Fruit fly (Drosophila melanogaster) whole organism: Measurements from ENCODE around the gene Sec63.

Experiments
- CG8478 ChIP-seq: fragments of >200 bp; optimal IDR thresholded peaks from 2 replicates; lab custom pipeline; 2018; ENCODE audit warnings: inconsistent platforms
- Dll ChIP-seq: fragments of >200 bp; optimal IDR thresholded peaks from 2 replicates; lab custom pipeline; 2017
- EcR ChIP-seq, 2 experiments: fragments of >200 bp; optimal IDR thresholded peaks; 2 replicates each; lab custom pipeline; 2017; ENCODE audit warnings: missing biosample characterization in 2 of 2, missing genetic modification characterization in 2 of 2, missing genetic modification reagents in 2 of 2
- pan ChIP-seq: fragments of >200 bp; optimal IDR thresholded peaks from 2 replicates; lab custom pipeline; 2017
- psq ChIP-seq: fragments of >200 bp; optimal IDR thresholded peaks from 2 replicates; lab custom pipeline; 2017
- usp ChIP-seq: fragments of >200 bp; optimal IDR thresholded peaks from 2 replicates; lab custom pipeline; 2017; ENCODE audit warnings: missing biosample characterization, missing genetic modification characterization, mixed read lengths

Sec63 gene

dm6 chr3L:7344001-7344400, 16.4 kb upstream of the Sec63 start:
- TF ChIP-seq psq (lab: Kevin White, UChicago) (no peak), Dll (no peak), usp (no peak), pan (no peak), EcR (GFP tag; optimal IDR thresholded peaks at IDR 0.05; lab: Kevin White, UChicago) (no peak), CG8478 (no peak)

DNA sequence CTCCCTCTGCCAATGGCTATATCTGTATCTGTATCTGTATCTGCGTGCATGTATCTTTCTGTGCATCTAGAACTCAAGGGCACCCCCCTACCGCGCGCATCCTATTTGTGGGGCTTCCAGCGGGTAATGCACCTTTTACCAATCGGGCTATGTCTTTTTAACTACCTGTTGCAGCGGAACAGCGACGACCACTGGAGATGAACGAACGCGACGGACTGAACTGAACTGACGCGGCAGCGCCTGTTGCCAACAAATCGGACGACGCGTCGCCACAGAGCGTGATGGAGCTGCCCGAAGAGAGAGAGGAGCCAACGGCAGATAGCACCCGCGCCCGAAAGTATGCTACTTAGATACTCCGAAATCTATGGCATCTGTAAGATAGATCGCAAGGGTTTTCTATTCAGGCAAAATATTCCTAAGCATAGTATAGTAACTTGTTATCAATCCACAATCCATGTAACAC, 15.4 kb upstream of the Sec63 start, which contains the start of gene Cln7:
TSS of gene Cln7 (minus strand) at position 219 of the 463 bp plus-strand sequence.
- peak; percentile 12 for TF ChIP-seq Dll
- no peak for TF ChIP-seq EcR (GFP tag; optimal IDR thresholded peaks at IDR 0.05; lab: Kevin White, UChicago)

dm6 chr3L:7346951-7347350, 13.4 kb upstream of the Sec63 start, which contains the start of gene CG14834:
Gene CG14834, minus strand, starts transcription at chr3L:7347123.
- no peak for TF ChIP-seq CG8478
- no peak for TF ChIP-seq Dll
- TF ChIP-seq EcR (GFP tag; optimal IDR thresholded peaks at IDR 0.05; lab: Kevin White, UChicago) = no peak
- no peak for TF ChIP-seq usp
- no peak for TF ChIP-seq pan
- no peak for TF ChIP-seq psq (lab: Kevin White, UChicago)

dm6 chr3L:7347984-7348631, 12.3 kb upstream of the Sec63 start, which contains the start of the genes Srp19 and qm:
Gene Srp19, minus strand, starts transcription at chr3L:7348034.
Gene qm, plus strand, starts transcription at chr3L:7348313.
- TF ChIP-seq psq (lab: Kevin White, UChicago) (no peak), Dll (no peak), EcR (GFP tag; optimal IDR thresholded peaks at IDR 0.05; lab: Kevin White, UChicago) (no peak), usp (no peak), pan (no peak), CG8478 (no peak)

dm6 chr3L:7349311-7349710, 11.1 kb upstream of the Sec63 start:
- TF ChIP-seq CG8478 (no peak), pan (no peak), usp (no peak), EcR (GFP tag; optimal IDR thresholded peaks at IDR 0.05; lab: Kevin White, UChicago) (no peak), Dll (no peak), psq (lab: Kevin White, UChicago) (no peak)

DNA sequence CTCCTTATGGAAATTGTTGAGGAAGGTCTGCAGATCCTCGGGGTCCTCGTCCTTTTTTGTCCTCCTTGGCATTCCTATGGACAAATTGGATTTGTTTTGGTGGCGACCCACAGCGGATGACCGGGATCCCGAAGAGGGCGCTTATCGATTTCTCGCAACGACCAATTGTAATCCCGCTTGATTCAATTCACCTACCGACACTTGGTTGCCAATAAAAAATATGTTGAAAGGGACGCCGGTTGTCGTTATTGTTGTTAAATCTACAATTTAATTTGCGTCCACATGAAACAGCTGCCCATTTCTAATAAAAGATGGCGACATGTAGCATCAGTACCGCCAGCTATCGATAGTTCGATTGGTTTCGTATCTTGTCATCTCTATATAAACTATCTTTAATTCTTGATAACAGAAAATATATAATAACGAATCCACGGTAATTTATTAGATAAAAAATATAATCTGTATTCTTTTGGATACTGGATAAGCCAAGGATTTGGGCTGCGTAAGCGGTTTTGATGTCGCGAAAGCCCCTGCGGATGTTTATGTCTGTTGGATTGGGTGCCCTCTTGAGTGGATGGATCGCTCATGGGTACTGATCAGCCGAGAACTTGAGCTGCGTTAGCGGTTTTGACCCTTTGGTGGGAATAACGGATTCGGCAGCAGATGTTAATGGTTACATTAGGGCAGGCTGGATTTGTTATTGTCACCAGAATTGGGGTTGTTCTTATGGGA, 3.8 kb upstream of the Sec63 start, which contains the start of gene CTCF:
TSS of gene CTCF (minus strand) at position 328 of the 732 bp plus-strand sequence.
- TF ChIP-seq usp = no peak
- TF ChIP-seq Dll = no peak
- TF ChIP-seq CG8478 = no peak
- TF ChIP-seq pan = no peak
- TF ChIP-seq psq (lab: Kevin White, UChicago) = no peak
- no peak for TF ChIP-seq EcR (GFP tag; optimal IDR thresholded peaks at IDR 0.05; lab: Kevin White, UChicago)

dm6 chr3L:7359827-7360323, 486 bp upstream of the Sec63 start, which contains the start of gene pst:
Gene pst, minus strand, starts transcription at chr3L:7360263.
- TF ChIP-seq pan (no peak), CG8478 (no peak), Dll (no peak), usp (no peak), psq (lab: Kevin White, UChicago) (no peak)

DNA sequence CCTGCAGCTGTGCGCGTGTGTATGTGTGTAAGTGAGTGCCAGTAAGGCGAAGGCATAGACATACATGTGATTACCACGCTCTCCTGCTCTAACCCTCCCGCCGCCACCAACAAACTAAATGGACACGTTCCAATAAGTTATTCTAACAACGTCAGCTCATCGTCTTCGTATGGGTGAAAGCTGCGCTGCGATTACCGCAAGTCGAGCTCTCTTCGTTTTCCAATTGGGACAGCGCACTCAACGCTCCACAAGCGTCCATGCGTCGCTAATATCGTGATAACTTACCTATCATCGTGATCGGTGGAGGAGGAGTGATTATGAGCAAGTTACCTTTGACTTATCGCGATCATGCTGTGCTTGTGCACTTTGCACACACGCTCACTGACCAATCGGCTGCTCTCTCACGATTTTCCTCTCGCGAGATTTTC, 748 bp downstream of the Sec63 start:
- TF ChIP-seq CG8478 = no peak
- no peak for TF ChIP-seq EcR (GFP tag; optimal IDR thresholded peaks at IDR 0.05; lab: Kevin White, UChicago)
- no peak for TF ChIP-seq psq (lab: Kevin White, UChicago)
- TF ChIP-seq pan = no peak
- no peak for TF ChIP-seq Dll
- no peak for TF ChIP-seq usp

- TF ChIP-seq Dll (no peak), CG8478 (no peak), EcR (GFP tag; optimal IDR thresholded peaks at IDR 0.05; lab: Kevin White, UChicago) (no peak), usp (no peak)
Observed at dm6 chr3L:7364717-7365278, 4.4 kb downstream of the Sec63 start.

dm6 chr3L:7367798-7368678, 7.7 kb downstream of the Sec63 start:
- TF ChIP-seq psq (lab: Kevin White, UChicago) = no peak
- TF ChIP-seq CG8478 = no peak
- TF ChIP-seq EcR (GFP tag; optimal IDR thresholded peaks at IDR 0.05; lab: Kevin White, UChicago) = no peak
- TF ChIP-seq usp = no peak
- TF ChIP-seq pan = no peak
- no peak for TF ChIP-seq Dll

- no peak for TF ChIP-seq CG8478
- TF ChIP-seq psq (lab: Kevin White, UChicago) = no peak
- TF ChIP-seq Dll = no peak
- no peak for TF ChIP-seq usp
- no peak for TF ChIP-seq pan
- no peak for TF ChIP-seq EcR (GFP tag; optimal IDR thresholded peaks at IDR 0.05; lab: Kevin White, UChicago)
Observed at dm6 chr3L:7368934-7369333, 8.6 kb downstream of the Sec63 start, which contains the start of gene Sh3beta. Gene Sh3beta, minus strand, starts transcription at chr3L:7369260.

DNA sequence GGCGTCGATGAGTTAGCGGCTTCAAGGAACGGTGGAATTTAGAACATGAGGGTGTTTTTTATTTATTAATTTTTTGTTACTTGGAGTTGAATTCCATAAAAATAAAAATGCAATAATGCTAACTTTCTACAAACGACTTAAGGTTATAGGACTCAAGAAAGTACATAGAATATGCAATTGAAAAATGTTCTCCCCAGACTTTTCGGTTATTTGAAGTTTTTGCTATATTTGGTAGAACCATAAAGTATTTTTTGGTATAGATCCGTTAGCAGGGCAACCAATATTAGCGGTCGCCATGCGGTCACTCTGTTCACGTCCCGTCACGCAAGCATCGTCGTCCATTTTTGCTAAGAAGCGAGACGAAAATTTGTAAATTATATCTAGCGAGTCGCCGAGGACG, 9.2 kb downstream of the Sec63 start, which contains the start of gene akirin:
TSS of gene akirin (plus strand) at position 301 of the 400 bp plus-strand sequence.
- TF ChIP-seq pan = no peak
- TF ChIP-seq CG8478 = no peak
- TF ChIP-seq psq (lab: Kevin White, UChicago) = no peak
- TF ChIP-seq usp = no peak
- TF ChIP-seq EcR (GFP tag; optimal IDR thresholded peaks at IDR 0.05; lab: Kevin White, UChicago) = no peak
- TF ChIP-seq Dll = no peak
